Worm (Caenorhabditis elegans): ENCODE data around the gene col-164.
A peak's percentile ranks its signal among the peaks of the same experiment; 100 is the strongest.

col-164 gene

ce11 chrX:2108182-2108581 is 14.9 kb downstream of the col-164 start (continued):
- no peak for TF ChIP-seq ces-1 (GFP tag; optimal IDR thresholded peaks at IDR 0.05)
- no peak for TF ChIP-seq Y105C5A.15 (GFP tag; IDR thresholded peaks at IDR 0.05)
- TF ChIP-seq jun-1 (tag; optimal IDR thresholded peaks at IDR 0.05): no peak
- no peak for TF ChIP-seq dmd-6 (GFP tag; IDR thresholded peaks at IDR 0.05)

ce11 chrX:2108682-2109081 is 15.4 kb downstream of the col-164 start, which contains the start of gene F53B1.2:
Gene F53B1.2, plus strand, starts transcription at chrX:2108982.
- TF ChIP-seq lin-29 (GFP tag; IDR thresholded peaks at IDR 0.05): no peak
- no peak for TF ChIP-seq arid-1 (GFP tag; conservative IDR thresholded peaks at IDR 0.05)
- no peak for TF ChIP-seq zfp-2 (tag; optimal IDR thresholded peaks at IDR 0.05)
- no peak for TF ChIP-seq ces-1 (GFP tag; optimal IDR thresholded peaks at IDR 0.05)
- TF ChIP-seq Y5F2A.4 (GFP tag; optimal IDR thresholded peaks at IDR 0.05): no peak
- TF ChIP-seq mdt-29 (GFP tag; IDR thresholded peaks at IDR 0.05): no peak
- TF ChIP-seq gei-8 (GFP tag; optimal IDR thresholded peaks at IDR 0.05): no peak
- TF ChIP-seq mep-1 (tag; optimal IDR thresholded peaks at IDR 0.05): no peak

ce11 chrX:2110603-2111327 is 17.5 kb downstream of the col-164 start:
- TF ChIP-seq T26A8.4 (GFP tag; IDR thresholded peaks at IDR 0.05) (peak; percentile 73; the same call in 1 of the 2 replicates), aha-1 (tag) (peak; percentile 47), unc-62 (GFP tag; optimal IDR thresholded peaks at IDR 0.05 in 1 of 2) (peak in 1 of 2 experiments; percentile 96), unc-62 (tag; optimal IDR thresholded peaks at IDR 0.05) (no peak), hlh-30 (tag; optimal IDR thresholded peaks at IDR 0.05; ENCODE audit: insufficient read depth) (no peak)

- TF ChIP-seq unc-62 (GFP tag; optimal IDR thresholded peaks at IDR 0.05 in 1 of 2): peak in 1 of 2 experiments; percentile 50
- TF ChIP-seq unc-62 (tag; optimal IDR thresholded peaks at IDR 0.05): no peak
- no peak for TF ChIP-seq lin-13 (GFP tag; optimal IDR thresholded peaks at IDR 0.05)
Observed at ce11 chrX:2113004-2113403, 19.7 kb downstream of the col-164 start, which contains the start of gene bus-5. Gene bus-5, minus strand, starts transcription at chrX:2113104.

- TF ChIP-seq aha-1 (tag): peak; percentile 83
- no peak for TF ChIP-seq R02D3.7 (tag; optimal IDR thresholded peaks at IDR 0.05)
Observed at ce11 chrX:2114171-2114570, 20.9 kb downstream of the col-164 start.

ce11 chrX:2116304-2116867 is 23.1 kb downstream of the col-164 start:
- TF ChIP-seq hlh-30 (tag; optimal IDR thresholded peaks at IDR 0.05; ENCODE audit: insufficient read depth) (peak; percentile 63), hlh-11 (tag; optimal IDR thresholded peaks at IDR 0.05) (peak; percentile 68), dve-1 (tag; optimal IDR thresholded peaks at IDR 0.05; ENCODE audit: insufficient read depth) (no peak), nhr-6 (tag; optimal IDR thresholded peaks at IDR 0.05) (no peak), mxl-3 (GFP tag; optimal IDR thresholded peaks at IDR 0.05) (peak; percentile 34), nhr-28 (tag; optimal IDR thresholded peaks at IDR 0.05) (peak; percentile 17), spr-1 (tag; optimal IDR thresholded peaks at IDR 0.05) (peak; percentile 22), lim-7 (GFP tag; IDR thresholded peaks at IDR 0.05) (no peak), mdl-1 (tag; optimal IDR thresholded peaks at IDR 0.05) (peak; percentile 8 to 74), daf-19 (GFP tag; conservative IDR thresholded peaks at IDR 0.05) (no peak), T26A8.4 (GFP tag; IDR thresholded peaks at IDR 0.05) (0 out of 2 replicates have a peak, but pooled peaks have one; percentile 35), ama-1 (optimal IDR thresholded peaks at IDR 0.05) (no peak), nhr-48 (tag; optimal IDR thresholded peaks at IDR 0.05) (peak; percentile 61), aha-1 (tag) (peak; percentile 82), nhr-102 (tag; optimal IDR thresholded peaks at IDR 0.05) (no peak)
